Fruit fly (Drosophila melanogaster) whole organism, adult: ENCODE results near the gene Ir7b.

Source experiments
- CG14711 ChIP-seq: fragments of 200-800 bp; sonication (Bioruptor generic); optimal IDR thresholded peaks from 2 replicates; lab custom pipeline; 2018; ENCODE audit warnings: missing biosample characterization, mild to moderate bottlenecking, missing genetic modification characterization, moderate library complexity
- CG7045 ChIP-seq: fragments of 200-800 bp; sonication (Bioruptor generic); optimal IDR thresholded peaks from 2 replicates; lab custom pipeline; 2017; ENCODE audit warnings: missing biosample characterization, mild to moderate bottlenecking, missing genetic modification characterization
- Clk ChIP-seq: fragments of 200-800 bp; sonication (Bioruptor generic); optimal IDR thresholded peaks from 2 replicates; lab custom pipeline; 2017; ENCODE audit warnings: missing biosample characterization, missing genetic modification characterization
- Crg-1 ChIP-seq: fragments of 200-800 bp; sonication (Bioruptor generic); optimal IDR thresholded peaks from 2 replicates; lab custom pipeline; 2016; ENCODE audit warnings: missing biosample characterization, missing genetic modification characterization
- Hr96 ChIP-seq: fragments of 200-800 bp; sonication (Bioruptor generic); optimal IDR thresholded peaks from 2 replicates; lab custom pipeline; 2016; ENCODE audit warnings: missing biosample characterization, missing genetic modification characterization
- cic ChIP-seq: fragments of 200-800 bp; sonication (Bioruptor generic); optimal IDR thresholded peaks from 2 replicates; lab custom pipeline; 2017; ENCODE audit warnings: missing biosample characterization, mild to moderate bottlenecking, missing genetic modification characterization, moderate library complexity
- cnc ChIP-seq, 2 experiments: fragments of >200 bp; optimal IDR thresholded peaks; 2 replicates each; lab custom pipeline; 2017

- no peak for TF ChIP-seq Hr96 (GFP tag; lab: Kevin White, UChicago)
- no peak for TF ChIP-seq cnc (optimal IDR thresholded peaks at IDR 0.05; lab: Kevin White, UChicago)
- no peak for TF ChIP-seq Clk (GFP tag; lab: Kevin White, UChicago)
- TF ChIP-seq CG7045 (GFP tag; lab: Kevin White, UChicago), result no peak
- no peak for TF ChIP-seq Crg-1 (GFP tag; lab: Kevin White, UChicago)
- TF ChIP-seq CG14711, result no peak
- no peak for TF ChIP-seq cic (GFP tag; lab: Kevin White, UChicago)
Observed at dm6 chrX:7857873-7858272, 8.9 kb downstream of the Ir7b start, which contains the start of gene CG1409.
